Worm (Caenorhabditis elegans) whole organism, mixed stage, embryonic: Measurements from ENCODE around the gene str-190.

Experiments used
- M03D4.4 ChIP-seq: sonication (generic microtip); optimal IDR thresholded peaks from 2 replicates; lab custom pipeline; 2017; ENCODE audit warnings: mild to moderate bottlenecking, missing genetic modification characterization, missing compliant biosample characterization
- bed-3 ChIP-seq: fragments of 200-800 bp; sonication (Bioruptor generic); optimal IDR thresholded peaks from 3 replicates; lab custom pipeline; 2018; ENCODE audit warnings: mild to moderate bottlenecking, missing genetic modification characterization, moderate library complexity, missing compliant biosample characterization
- blmp-1 ChIP-seq: fragments of 150-350 bp; optimal IDR thresholded peaks from 2 replicates; lab custom pipeline; 2014; ENCODE audit warnings: missing biosample characterization, missing genetic modification characterization
- ceh-39 ChIP-seq: fragments of 150-350 bp; optimal IDR thresholded peaks from 2 replicates; lab custom pipeline; 2014; ENCODE audit warnings: missing biosample characterization, missing genetic modification characterization
- ceh-43 ChIP-seq: fragments of 200-800 bp; sonication (Bioruptor generic); optimal IDR thresholded peaks from 2 replicates; lab custom pipeline; 2018; ENCODE audit warnings: mild to moderate bottlenecking, missing genetic modification characterization, moderate library complexity, missing compliant biosample characterization
- ceh-83 ChIP-seq: fragments of 200-800 bp; sonication (Bioruptor generic); optimal IDR thresholded peaks from 2 replicates; lab custom pipeline; 2018; ENCODE audit warnings: mild to moderate bottlenecking, missing genetic modification characterization, missing compliant biosample characterization
- ces-1 ChIP-seq: fragments of 150-350 bp; optimal IDR thresholded peaks from 2 replicates; lab custom pipeline; 2014; ENCODE audit warnings: missing biosample characterization, missing genetic modification reagents, missing genetic modification characterization
- cnd-1 ChIP-seq: fragments of 200-800 bp; sonication (Bioruptor generic); optimal IDR thresholded peaks from 2 replicates; lab custom pipeline; 2018; ENCODE audit warnings: mild to moderate bottlenecking, missing genetic modification characterization, missing compliant biosample characterization
- drap-1 ChIP-seq: fragments of 200-800 bp; sonication (Bioruptor generic); optimal IDR thresholded peaks from 3 replicates; lab custom pipeline; 2018; ENCODE audit warnings: mild to moderate bottlenecking, missing genetic modification characterization, missing compliant biosample characterization
- elt-1 ChIP-seq: sonication (generic microtip); optimal IDR thresholded peaks from 2 replicates; lab custom pipeline; 2017; ENCODE audit warnings: missing genetic modification characterization, mild to moderate bottlenecking, missing compliant biosample characterization, antibody characterized with exemption, moderate library complexity, borderline replicate concordance; ENCODE audit not compliant: insufficient read depth
- flh-1 ChIP-seq: fragments of 200-800 bp; sonication (Bioruptor generic); optimal IDR thresholded peaks from 2 replicates; lab custom pipeline; 2018; ENCODE audit warnings: mild to moderate bottlenecking, missing genetic modification characterization, moderate library complexity, missing compliant biosample characterization
- ham-2 ChIP-seq: fragments of 200-800 bp; sonication (Bioruptor generic); optimal IDR thresholded peaks from 2 replicates; lab custom pipeline; 2018; ENCODE audit warnings: mild to moderate bottlenecking, missing genetic modification characterization, missing compliant biosample characterization
- hlh-1 ChIP-seq: fragments of 150-350 bp; optimal IDR thresholded peaks from 2 replicates; lab custom pipeline; 2014; ENCODE audit warnings: missing biosample characterization, missing genetic modification reagents, missing genetic modification characterization
- lin-13 ChIP-seq: fragments of 150-350 bp; optimal IDR thresholded peaks from 2 replicates; lab custom pipeline; 2014; ENCODE audit warnings: missing biosample characterization, missing genetic modification characterization
- lin-32 ChIP-seq: fragments of 200-800 bp; sonication (Bioruptor generic); optimal IDR thresholded peaks from 2 replicates; lab custom pipeline; 2018; ENCODE audit warnings: mild to moderate bottlenecking, missing genetic modification characterization, missing compliant biosample characterization
- lsy-2 ChIP-seq: fragments of 150-350 bp; optimal IDR thresholded peaks from 2 replicates; lab custom pipeline; 2014; ENCODE audit warnings: missing biosample characterization, missing genetic modification characterization
- mab-5 ChIP-seq: fragments of 150-350 bp; optimal IDR thresholded peaks from 2 replicates; lab custom pipeline; 2014; ENCODE audit warnings: missing biosample characterization, missing genetic modification characterization
- mls-2 ChIP-seq: sonication (generic microtip); optimal IDR thresholded peaks from 2 replicates; lab custom pipeline; 2016; ENCODE audit warnings: mild to moderate bottlenecking, missing genetic modification characterization, moderate library complexity, missing compliant biosample characterization
- nhr-12 ChIP-seq: fragments of 150-350 bp; optimal IDR thresholded peaks from 2 replicates; lab custom pipeline; 2014; ENCODE audit warnings: missing biosample characterization, missing genetic modification characterization
- nhr-2 ChIP-seq: fragments of 150-350 bp; optimal IDR thresholded peaks from 2 replicates; lab custom pipeline; 2014; ENCODE audit warnings: missing biosample characterization, missing genetic modification characterization
- nhr-237 ChIP-seq: fragments of 150-350 bp; optimal IDR thresholded peaks from 2 replicates; lab custom pipeline; 2014; ENCODE audit warnings: missing biosample characterization, missing genetic modification characterization
- nhr-28 ChIP-seq: fragments of 150-350 bp; optimal IDR thresholded peaks from 2 replicates; lab custom pipeline; 2014; ENCODE audit warnings: missing biosample characterization, missing genetic modification characterization
- nhr-76 ChIP-seq: sonication (generic microtip); optimal IDR thresholded peaks from 2 replicates; lab custom pipeline; 2017; ENCODE audit warnings: missing biosample characterization, missing genetic modification characterization
- pha-4 ChIP-seq: fragments of 150-350 bp; optimal IDR thresholded peaks from 2 replicates; lab custom pipeline; 2018; ENCODE audit warnings: missing biosample characterization, missing genetic modification reagents, missing genetic modification characterization
- snpc-4 ChIP-seq: fragments of 150-350 bp; optimal IDR thresholded peaks from 2 replicates; lab custom pipeline; 2014; ENCODE audit warnings: missing biosample characterization, missing genetic modification characterization
- sptf-1 ChIP-seq: sonication (generic microtip); optimal IDR thresholded peaks from 2 replicates; lab custom pipeline; 2017; ENCODE audit warnings: mild to moderate bottlenecking, missing genetic modification characterization, moderate library complexity, missing compliant biosample characterization
- tbx-8 ChIP-seq: fragments of 200-800 bp; sonication (Bioruptor generic); optimal IDR thresholded peaks from 2 replicates; lab custom pipeline; 2018; ENCODE audit warnings: mild to moderate bottlenecking, missing genetic modification characterization, moderate library complexity, missing compliant biosample characterization
- unc-39 ChIP-seq: fragments of 150-350 bp; optimal IDR thresholded peaks from 2 replicates; lab custom pipeline; 2014; ENCODE audit warnings: missing biosample characterization, missing genetic modification characterization
- unc-62 ChIP-seq: fragments of 150-350 bp; optimal IDR thresholded peaks from 2 replicates; lab custom pipeline; 2014; ENCODE audit warnings: missing biosample characterization, missing genetic modification reagents, missing genetic modification characterization
- zip-8 ChIP-seq: fragments of 150-350 bp; optimal IDR thresholded peaks from 2 replicates; lab custom pipeline; 2014; ENCODE audit warnings: missing biosample characterization, missing genetic modification characterization
- ztf-11 ChIP-seq: fragments of 150-350 bp; optimal IDR thresholded peaks from 2 replicates; lab custom pipeline; 2014; ENCODE audit warnings: missing biosample characterization, missing genetic modification characterization

str-190 gene

ce11 chrV:7495189-7495588, 16.9 kb upstream of the str-190 start, which contains the start of gene srbc-11:
Gene srbc-11, minus strand, starts transcription at chrV:7495289.
- TF ChIP-seq nhr-2 (tag; lab: Kevin White, UChicago) (no peak), ceh-39 (tag; lab: Kevin White, UChicago) (no peak), blmp-1 (tag; lab: Kevin White, UChicago) (no peak), pha-4 (no peak), elt-1 (tag; lab: Kevin White, UChicago) (no peak), ces-1 (no peak), mls-2 (tag; lab: Kevin White, UChicago) (no peak), zip-8 (tag; lab: Kevin White, UChicago) (no peak), sptf-1 (no peak), tbx-8 (GFP tag; lab: Kevin White, UChicago) (no peak), lsy-2 (tag; lab: Kevin White, UChicago) (no peak), flh-1 (no peak), nhr-12 (tag; lab: Kevin White, UChicago) (no peak), M03D4.4 (no peak), nhr-28 (tag; lab: Kevin White, UChicago) (no peak), unc-39 (no peak), mab-5 (tag; lab: Kevin White, UChicago) (no peak), nhr-76 (tag; lab: Kevin White, UChicago) (no peak), lin-13 (tag; lab: Kevin White, UChicago) (no peak), hlh-1 (no peak)

ce11 chrV:7492924-7493323, 14.6 kb upstream of the str-190 start, which contains the start of gene srbc-10:
Gene srbc-10, minus strand, starts transcription at chrV:7493024.
- TF ChIP-seq zip-8 (tag; lab: Kevin White, UChicago) (no peak), lin-32 (GFP tag; lab: Kevin White, UChicago) (no peak), nhr-28 (tag; lab: Kevin White, UChicago) (no peak), lin-13 (tag; lab: Kevin White, UChicago) (no peak), elt-1 (tag; lab: Kevin White, UChicago) (no peak), nhr-2 (tag; lab: Kevin White, UChicago) (no peak)

ce11 chrV:7490340-7490739, 12.0 kb upstream of the str-190 start, which contains the start of gene srbc-9:
Gene srbc-9, minus strand, starts transcription at chrV:7490440.
- no peak for TF ChIP-seq M03D4.4
- TF ChIP-seq ceh-39 (tag; lab: Kevin White, UChicago) = no peak
- TF ChIP-seq nhr-237 (tag; lab: Kevin White, UChicago) = no peak
- no peak for TF ChIP-seq ztf-11 (tag; lab: Kevin White, UChicago)
- TF ChIP-seq nhr-28 (tag; lab: Kevin White, UChicago) = no peak
- no peak for TF ChIP-seq nhr-76 (tag; lab: Kevin White, UChicago)
- no peak for TF ChIP-seq elt-1 (tag; lab: Kevin White, UChicago)
- no peak for TF ChIP-seq snpc-4
- TF ChIP-seq pha-4 = no peak
- TF ChIP-seq unc-39 = no peak
- no peak for TF ChIP-seq blmp-1 (tag; lab: Kevin White, UChicago)
- no peak for TF ChIP-seq lin-13 (tag; lab: Kevin White, UChicago)
- no peak for TF ChIP-seq bed-3
- TF ChIP-seq mls-2 (tag; lab: Kevin White, UChicago) = no peak
- no peak for TF ChIP-seq tbx-8 (GFP tag; lab: Kevin White, UChicago)
- no peak for TF ChIP-seq flh-1
- TF ChIP-seq mab-5 (tag; lab: Kevin White, UChicago) = no peak
- no peak for TF ChIP-seq zip-8 (tag; lab: Kevin White, UChicago)
- TF ChIP-seq unc-62 (GFP tag; lab: Kevin White, UChicago) = no peak
- no peak for TF ChIP-seq ces-1
- TF ChIP-seq, all 35 proteins: peak for 0

- TF ChIP-seq ztf-11 (tag; lab: Kevin White, UChicago) = no peak
These were observed 9.2 kb upstream of the str-190 start, which contains the start of gene srbc-7 for ce11 chrV:7487518-7487917. Gene srbc-7, minus strand, starts transcription at chrV:7487618.

- TF ChIP-seq ceh-83 (GFP tag; lab: Kevin White, UChicago) (no peak), ztf-11 (tag; lab: Kevin White, UChicago) (no peak), bed-3 (no peak), unc-39 (no peak), unc-62 (GFP tag; lab: Kevin White, UChicago) (no peak)
These were observed 6.7 kb upstream of the str-190 start, which contains the start of gene srbc-8 for ce11 chrV:7485000-7485399. Gene srbc-8, minus strand, starts transcription at chrV:7485100.

ce11 chrV:7480949-7481348, 2.6 kb upstream of the str-190 start, which contains the start of gene C18B10.6:
Gene C18B10.6, minus strand, starts transcription at chrV:7481049.
- TF ChIP-seq ham-2 = no peak
- no peak for TF ChIP-seq mls-2 (tag; lab: Kevin White, UChicago)
- TF ChIP-seq cnd-1 (tag; lab: Kevin White, UChicago) = no peak
- no peak for TF ChIP-seq drap-1 (GFP tag; lab: Kevin White, UChicago)
- TF ChIP-seq tbx-8 (GFP tag; lab: Kevin White, UChicago) = no peak
- TF ChIP-seq ceh-43 = no peak
- no peak for TF ChIP-seq flh-1
- TF ChIP-seq mab-5 (tag; lab: Kevin White, UChicago) = no peak
- no peak for TF ChIP-seq ces-1
- no peak for TF ChIP-seq zip-8 (tag; lab: Kevin White, UChicago)
- TF ChIP-seq nhr-2 (tag; lab: Kevin White, UChicago) = no peak
